Fruit fly (Drosophila melanogaster): ENCODE measurements around the gene topi.

dm6 chr3R:9791177-9791806, 16.4 kb downstream of the topi start, which contains the start of the genes CG12945 and CG8507:
- TF ChIP-seq Sin3A (optimal IDR thresholded peaks at IDR 0.05): no peak
- no peak for TF ChIP-seq insv (optimal IDR thresholded peaks at IDR 0.05)
- TF ChIP-seq psq (optimal IDR thresholded peaks at IDR 0.05): no peak
- TF ChIP-seq Myc (optimal IDR thresholded peaks at IDR 0.05): no peak
- no peak for TF ChIP-seq h (optimal IDR thresholded peaks at IDR 0.05)
- TF ChIP-seq ttk (optimal IDR thresholded peaks at IDR 0.05): no peak

Data from Kc167 (cell line).